Worm (Caenorhabditis elegans): ENCODE results near the gene F49C12.11.

Gene F49C12.11

DNA sequence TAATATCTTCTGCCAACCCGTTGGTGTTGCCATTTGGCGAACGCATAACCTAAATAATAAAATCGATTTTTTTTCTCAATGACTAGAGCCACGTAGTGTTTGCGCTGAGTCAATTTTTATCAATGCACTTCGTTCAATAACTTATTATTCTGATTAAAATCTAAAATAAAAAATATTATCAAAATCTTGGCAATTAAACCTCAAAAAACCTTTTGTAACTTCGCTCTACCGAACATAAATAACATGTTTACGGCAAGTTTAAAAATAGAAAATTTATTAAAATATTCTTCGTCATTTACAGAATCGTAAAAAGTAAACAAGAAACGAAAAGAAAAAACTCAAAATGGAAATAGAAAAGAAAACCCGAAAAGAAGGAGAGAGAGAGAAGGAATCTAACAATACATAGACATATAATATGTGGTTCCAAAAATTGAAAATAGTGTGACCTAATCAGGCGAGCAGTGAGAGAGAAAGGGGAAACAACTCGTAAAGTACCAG lies 24.0 kb downstream of the F49C12.11 start, which contains the start of gene pigc-1:
Gene pigc-1, minus strand, starts transcription at position 51 of the 498 bp plus-strand sequence.
- TF ChIP-seq med-1 (GFP tag; optimal IDR thresholded peaks at IDR 0.05; ENCODE audit: insufficient read depth) = no peak

DNA sequence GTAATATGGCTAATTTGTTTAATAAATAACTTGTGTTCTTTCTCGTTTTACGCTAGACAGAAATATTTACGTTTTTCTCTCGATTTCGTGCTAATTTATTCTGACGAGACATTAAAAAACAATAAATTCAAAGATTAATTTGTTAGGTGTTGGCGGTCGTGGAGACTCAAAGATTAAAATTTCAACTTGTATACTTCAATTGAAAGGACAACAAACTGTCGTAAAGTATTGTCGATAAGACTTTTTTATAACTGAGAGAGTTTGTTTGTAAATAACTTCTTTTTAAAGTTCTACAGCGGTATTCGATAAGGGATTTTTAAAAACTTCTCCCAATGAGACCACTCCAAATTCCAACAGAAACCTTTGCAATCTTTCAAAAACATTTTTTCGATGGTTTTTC lies 34.5 kb downstream of the F49C12.11 start:
- no peak for TF ChIP-seq flt-1 (GFP tag; IDR thresholded peaks at IDR 0.05)
- no peak for TF ChIP-seq T22C8.4 (GFP tag; IDR thresholded peaks at IDR 0.05)
- TF ChIP-seq ztf-29 (GFP tag; IDR thresholded peaks at IDR 0.05) = no peak
- no peak for TF ChIP-seq med-1 (GFP tag; optimal IDR thresholded peaks at IDR 0.05; ENCODE audit: insufficient read depth)
- TF ChIP-seq cog-1 (tag; optimal IDR thresholded peaks at IDR 0.05) = no peak
- no peak for TF ChIP-seq klf-2 (GFP tag; conservative IDR thresholded peaks at IDR 0.05)
- no peak for TF ChIP-seq ref-1 (GFP tag; conservative IDR thresholded peaks at IDR 0.05)
- no peak for TF ChIP-seq tab-1 (GFP tag; IDR thresholded peaks at IDR 0.05)
- TF ChIP-seq ztf-23 (GFP tag; IDR thresholded peaks at IDR 0.05) = no peak

DNA sequence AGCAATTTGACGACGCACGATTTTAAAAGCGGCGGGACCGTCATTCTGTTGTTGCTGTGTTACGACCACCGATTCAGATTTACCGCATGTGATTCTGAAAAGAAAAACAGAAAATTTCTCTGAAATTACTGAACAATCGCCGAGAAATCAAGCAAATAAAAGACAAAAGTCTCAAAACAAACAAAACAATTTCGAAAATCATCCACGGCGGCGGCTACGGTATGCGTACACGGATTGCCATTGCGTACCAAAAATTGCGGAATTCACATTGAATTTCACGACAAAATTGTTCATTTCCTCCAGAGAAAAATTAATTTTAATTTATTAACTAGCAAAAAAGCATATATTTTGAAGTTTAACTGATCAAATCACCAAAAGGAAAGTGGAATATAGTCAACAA lies 47.2 kb downstream of the F49C12.11 start, which contains the start of gene pezo-1:
Gene pezo-1, minus strand, starts transcription at position 101 of the 400 bp plus-strand sequence.
- TF ChIP-seq cog-1 (tag; optimal IDR thresholded peaks at IDR 0.05) (no peak), ztf-23 (GFP tag; IDR thresholded peaks at IDR 0.05) (no peak), flt-1 (GFP tag; IDR thresholded peaks at IDR 0.05) (no peak), ref-1 (GFP tag; conservative IDR thresholded peaks at IDR 0.05) (no peak), tab-1 (GFP tag; IDR thresholded peaks at IDR 0.05) (no peak), ztf-29 (GFP tag; IDR thresholded peaks at IDR 0.05) (no peak), T22C8.4 (GFP tag; IDR thresholded peaks at IDR 0.05) (no peak), klf-2 (GFP tag; conservative IDR thresholded peaks at IDR 0.05) (no peak), med-1 (GFP tag; optimal IDR thresholded peaks at IDR 0.05; ENCODE audit: insufficient read depth) (no peak)

DNA sequence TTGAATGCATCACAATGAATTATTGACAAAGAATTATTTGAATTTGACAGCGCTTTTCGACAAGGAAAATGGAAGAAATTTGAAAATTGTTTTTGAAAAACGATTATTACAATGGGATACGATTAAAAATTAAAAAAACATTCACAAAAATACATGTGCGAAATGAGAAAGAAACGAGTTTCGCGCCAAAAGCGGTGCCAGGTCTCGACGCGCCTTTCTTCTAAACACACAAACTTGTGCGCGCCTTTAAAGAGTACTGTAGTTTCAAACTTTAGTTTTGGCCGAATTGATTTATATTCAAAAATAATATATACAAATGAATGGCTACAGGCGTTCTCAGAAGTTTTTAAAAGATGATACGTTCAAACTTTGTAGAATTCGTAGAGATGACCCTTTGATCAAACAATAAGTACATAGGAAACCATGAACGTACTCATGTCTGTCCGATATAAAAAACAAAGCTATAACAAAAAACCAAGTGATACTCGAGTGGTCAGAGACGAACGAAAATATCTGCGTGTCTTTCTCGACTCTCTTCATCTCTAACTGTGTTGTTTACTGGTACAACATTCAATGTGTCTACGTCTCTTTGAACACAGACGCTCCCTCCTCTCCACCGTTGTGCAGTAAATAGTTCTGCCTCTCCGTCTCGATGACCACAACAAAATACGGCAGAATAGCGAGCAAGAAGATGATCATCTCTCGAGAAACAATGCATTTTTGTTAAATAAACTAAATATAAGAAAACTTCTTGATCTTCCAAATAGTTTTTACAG lies 48.9 kb downstream of the F49C12.11 start:
- TF ChIP-seq tab-1 (GFP tag; IDR thresholded peaks at IDR 0.05) = no peak
- no peak for TF ChIP-seq cog-1 (tag; optimal IDR thresholded peaks at IDR 0.05)
- no peak for TF ChIP-seq ztf-29 (GFP tag; IDR thresholded peaks at IDR 0.05)
- no peak for TF ChIP-seq ref-1 (GFP tag; conservative IDR thresholded peaks at IDR 0.05)
- TF ChIP-seq ztf-23 (GFP tag; IDR thresholded peaks at IDR 0.05) = no peak
- no peak for TF ChIP-seq T22C8.4 (GFP tag; IDR thresholded peaks at IDR 0.05)
- no peak for TF ChIP-seq med-1 (GFP tag; optimal IDR thresholded peaks at IDR 0.05; ENCODE audit: insufficient read depth)
- TF ChIP-seq klf-2 (GFP tag; conservative IDR thresholded peaks at IDR 0.05) = no peak
- no peak for TF ChIP-seq flt-1 (GFP tag; IDR thresholded peaks at IDR 0.05)
